Worm (Caenorhabditis elegans): ENCODE measurements around the gene C27F2.7.

DNA sequence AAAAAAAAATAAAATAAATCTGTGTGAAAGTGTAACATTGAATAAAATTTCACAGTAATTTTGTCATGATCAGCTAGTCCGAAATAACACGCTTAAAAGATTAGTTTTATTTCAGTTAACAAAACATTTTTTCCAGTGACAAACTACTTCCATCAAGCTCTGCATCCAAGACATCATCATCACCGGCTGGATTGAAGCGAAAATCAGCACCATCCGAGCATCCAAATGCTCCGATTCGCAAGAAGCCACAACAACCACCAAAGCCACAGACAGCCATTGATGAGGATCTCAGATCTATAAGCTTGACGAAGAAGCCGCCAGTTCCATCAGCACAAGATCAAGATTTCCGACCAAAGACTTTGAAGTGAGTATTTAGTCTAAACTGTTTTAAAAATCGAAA is 42.9 kb upstream of the C27F2.7 start:
- TF ChIP-seq K02D7.2 (tag; optimal IDR thresholded peaks at IDR 0.05) (no peak), unc-86 (tag; optimal IDR thresholded peaks at IDR 0.05) (no peak), ceh-30 (tag; optimal IDR thresholded peaks at IDR 0.05) (no peak), lim-6 (tag; optimal IDR thresholded peaks at IDR 0.05) (no peak), ama-1 (optimal IDR thresholded peaks at IDR 0.05) (no peak), pha-4 (tag; optimal IDR thresholded peaks at IDR 0.05) (no peak), ceh-6 (GFP tag; optimal IDR thresholded peaks at IDR 0.05) (no peak), mec-3 (tag; optimal IDR thresholded peaks at IDR 0.05; ENCODE audit: borderline replicate concordance) (no peak), hlh-15 (tag; optimal IDR thresholded peaks at IDR 0.05) (no peak), ceh-18 (tag; optimal IDR thresholded peaks at IDR 0.05) (no peak)

Data from whole organism, late embryonic.